Fruit fly (Drosophila melanogaster): Measurements from ENCODE around the gene CG43074.

The CG43074 gene

dm6 chr3L:3496593-3496992 is 12.1 kb upstream of the CG43074 start (continued):
- no peak for TF ChIP-seq CG4854 (GFP tag; optimal IDR thresholded peaks at IDR 0.05)
- no peak for TF ChIP-seq sqz (GFP tag; optimal IDR thresholded peaks at IDR 0.05)
- TF ChIP-seq CG14441 (GFP tag; IDR thresholded peaks at IDR 0.05) = 0 out of 2 replicates have a peak, but pooled peaks have one; percentile 12
- peak; percentile 14 for TF ChIP-seq CG3281 (GFP tag; optimal IDR thresholded peaks at IDR 0.05)
- TF ChIP-seq CG11398 (GFP tag; optimal IDR thresholded peaks at IDR 0.05) = no peak
- TF ChIP-seq CG6689 (GFP tag; IDR thresholded peaks at IDR 0.05) = 0 out of 2 replicates have a peak, but pooled peaks have one; percentile 17
- no peak for TF ChIP-seq hkb (optimal IDR thresholded peaks at IDR 0.05)
- TF ChIP-seq hkb (GFP tag; IDR thresholded peaks at IDR 0.05) = peak; percentile 55; the same call in 1 of the 2 replicates
- no peak for TF ChIP-seq CG12236 (GFP tag; optimal IDR thresholded peaks at IDR 0.05)
- TF ChIP-seq Hr51 (GFP tag; optimal IDR thresholded peaks at IDR 0.05) = peak in 1 of 2 experiments; percentile 41
- peak; percentile 16 for TF ChIP-seq CG2712 (tag; optimal IDR thresholded peaks at IDR 0.05)
- TF ChIP-seq klu (GFP tag; IDR thresholded peaks at IDR 0.05) = no peak
- TF ChIP-seq CG9817 (tag; optimal IDR thresholded peaks at IDR 0.05) = no peak
- TF ChIP-seq HLH3B (GFP tag; IDR thresholded peaks at IDR 0.05) = peak; percentile 34; the same call in 1 of the 2 replicates
- no peak for TF ChIP-seq CG30020 (tag; optimal IDR thresholded peaks at IDR 0.05)
- no peak for TF ChIP-seq Spps (tag; optimal IDR thresholded peaks at IDR 0.05)
- no peak for TF ChIP-seq B-H1 (GFP tag; IDR thresholded peaks at IDR 0.05)
- no peak for TF ChIP-seq CG6791 (GFP tag; IDR thresholded peaks at IDR 0.05; ENCODE audit: partially characterized antibody)
- TF ChIP-seq vvl (GFP tag; IDR thresholded peaks at IDR 0.05) = 0 out of 2 replicates have a peak, but pooled peaks have one; percentile 12
- no peak for TF ChIP-seq jumu (GFP tag; optimal IDR thresholded peaks at IDR 0.05)
- TF ChIP-seq tio (GFP tag; optimal IDR thresholded peaks at IDR 0.05) = peak; percentile 11
- TF ChIP-seq CG6175 (GFP tag; IDR thresholded peaks at IDR 0.05) = no peak
- no peak for TF ChIP-seq Abd-B (GFP tag; optimal IDR thresholded peaks at IDR 0.05)
- peak; percentile 39; the same call in 1 of the 2 replicates for TF ChIP-seq H2.0 (GFP tag; IDR thresholded peaks at IDR 0.05)
- no peak for TF ChIP-seq tin (GFP tag; optimal IDR thresholded peaks at IDR 0.05)
- TF ChIP-seq Trl (optimal IDR thresholded peaks at IDR 0.05) = no peak
- no peak for TF ChIP-seq Trl (GFP tag; optimal IDR thresholded peaks at IDR 0.05)
- TF ChIP-seq CG4730 (GFP tag; IDR thresholded peaks at IDR 0.05) = 0 out of 2 replicates have a peak, but pooled peaks have one; percentile 23
- no peak for TF ChIP-seq CG17568 (GFP tag; optimal IDR thresholded peaks at IDR 0.05)
- no peak for TF ChIP-seq run (tag; optimal IDR thresholded peaks at IDR 0.05)
- TF ChIP-seq salm (tag; optimal IDR thresholded peaks at IDR 0.05) = no peak
- no peak for TF ChIP-seq exex (tag; optimal IDR thresholded peaks at IDR 0.05)
- 0 out of 2 replicates have a peak, but pooled peaks have one; percentile 20 for TF ChIP-seq Rfx (GFP tag; IDR thresholded peaks at IDR 0.05)
- TF ChIP-seq cato (GFP tag; optimal IDR thresholded peaks at IDR 0.05; ENCODE audit: borderline replicate concordance) = no peak
- no peak for TF ChIP-seq CG4424 (GFP tag; optimal IDR thresholded peaks at IDR 0.05)
- peak; percentile 2 for TF ChIP-seq CG12659 (GFP tag; optimal IDR thresholded peaks at IDR 0.05)
- no peak for TF ChIP-seq p53 (GFP tag; optimal IDR thresholded peaks at IDR 0.05)
- peak; percentile 18 for TF ChIP-seq Hmr (GFP tag; optimal IDR thresholded peaks at IDR 0.05)
- no peak for TF ChIP-seq CG4328 (GFP tag; optimal IDR thresholded peaks at IDR 0.05)
- peak; percentile 38; the same call in 2 of the 3 replicates for TF ChIP-seq row (GFP tag; IDR thresholded peaks at IDR 0.05)
- peak; percentile 52 for TF ChIP-seq gem (tag; optimal IDR thresholded peaks at IDR 0.05)
- TF ChIP-seq CG31224 (GFP tag; IDR thresholded peaks at IDR 0.05) = no peak
- peak; percentile 14 for TF ChIP-seq Blimp-1 (GFP tag; optimal IDR thresholded peaks at IDR 0.05)
- TF ChIP-seq cwo (GFP tag; optimal IDR thresholded peaks at IDR 0.05) = peak; percentile 15
- no peak for TF ChIP-seq Tbp (GFP tag; optimal IDR thresholded peaks at IDR 0.05)
- peak; percentile 35; the same call in 1 of the 2 replicates for TF ChIP-seq CG32532 (GFP tag; IDR thresholded peaks at IDR 0.05)
- no peak for TF ChIP-seq pb (GFP tag; optimal IDR thresholded peaks at IDR 0.05)
- TF ChIP-seq CG11504 (tag; optimal IDR thresholded peaks at IDR 0.05) = peak; percentile 53
- peak; percentile 26; the same call in 1 of the 2 replicates for TF ChIP-seq Xrp1 (GFP tag; IDR thresholded peaks at IDR 0.05)
- no peak for TF ChIP-seq CG7271 (tag; optimal IDR thresholded peaks at IDR 0.05)
- peak; percentile 6 for TF ChIP-seq Oli (tag; optimal IDR thresholded peaks at IDR 0.05)
